Worm (Caenorhabditis elegans) whole organism, mixed stage, embryonic: ENCODE measurements around the gene nrde-2.

ENCODE experiments used
- ceh-43 ChIP-seq: fragments of 200-800 bp; sonication (Bioruptor generic); optimal IDR thresholded peaks from 2 replicates; lab custom pipeline; 2018; ENCODE audit warnings: mild to moderate bottlenecking, missing genetic modification characterization, moderate library complexity, missing compliant biosample characterization
- ces-1 ChIP-seq: fragments of 150-350 bp; optimal IDR thresholded peaks from 2 replicates; lab custom pipeline; 2014; ENCODE audit warnings: missing biosample characterization, missing genetic modification reagents, missing genetic modification characterization
- ham-2 ChIP-seq: fragments of 200-800 bp; sonication (Bioruptor generic); optimal IDR thresholded peaks from 2 replicates; lab custom pipeline; 2018; ENCODE audit warnings: mild to moderate bottlenecking, missing genetic modification characterization, missing compliant biosample characterization
- lin-13 ChIP-seq: fragments of 150-350 bp; optimal IDR thresholded peaks from 2 replicates; lab custom pipeline; 2014; ENCODE audit warnings: missing biosample characterization, missing genetic modification characterization
- lsy-2 ChIP-seq: fragments of 150-350 bp; optimal IDR thresholded peaks from 2 replicates; lab custom pipeline; 2014; ENCODE audit warnings: missing biosample characterization, missing genetic modification characterization
- mep-1 ChIP-seq: fragments of 150-350 bp; optimal IDR thresholded peaks from 2 replicates; lab custom pipeline; 2017; ENCODE audit warnings: missing biosample characterization, missing genetic modification reagents, missing genetic modification characterization, inconsistent platforms
- nhr-12 ChIP-seq: fragments of 150-350 bp; optimal IDR thresholded peaks from 2 replicates; lab custom pipeline; 2014; ENCODE audit warnings: missing biosample characterization, missing genetic modification characterization
- nhr-237 ChIP-seq: fragments of 150-350 bp; optimal IDR thresholded peaks from 2 replicates; lab custom pipeline; 2014; ENCODE audit warnings: missing biosample characterization, missing genetic modification characterization
- nhr-28 ChIP-seq: fragments of 150-350 bp; optimal IDR thresholded peaks from 2 replicates; lab custom pipeline; 2014; ENCODE audit warnings: missing biosample characterization, missing genetic modification characterization
- snpc-4 ChIP-seq: fragments of 150-350 bp; optimal IDR thresholded peaks from 2 replicates; lab custom pipeline; 2014; ENCODE audit warnings: missing biosample characterization, missing genetic modification characterization
- unc-62 ChIP-seq: fragments of 150-350 bp; optimal IDR thresholded peaks from 2 replicates; lab custom pipeline; 2014; ENCODE audit warnings: missing biosample characterization, missing genetic modification reagents, missing genetic modification characterization

- TF ChIP-seq ceh-43 (GFP tag; lab: Kevin White, UChicago), result no peak
- TF ChIP-seq ces-1 (GFP tag; lab: Kevin White, UChicago), result no peak
- TF ChIP-seq lsy-2 (tag; lab: Kevin White, UChicago), result no peak
- TF ChIP-seq nhr-28 (tag; lab: Kevin White, UChicago), result no peak
- no peak for TF ChIP-seq ham-2 (GFP tag; lab: Kevin White, UChicago)
- TF ChIP-seq snpc-4 (tag; lab: Kevin White, UChicago), result no peak
- TF ChIP-seq nhr-12 (tag; lab: Kevin White, UChicago), result no peak
- no peak for TF ChIP-seq unc-62 (GFP tag; lab: Kevin White, UChicago)
- TF ChIP-seq nhr-237 (tag; lab: Kevin White, UChicago), result no peak
- no peak for TF ChIP-seq lin-13 (tag; lab: Kevin White, UChicago)
- TF ChIP-seq mep-1 (tag; lab: Kevin White, UChicago), result no peak
Measured at ce11 chrII:10230972-10231371, 16.5 kb downstream of the nrde-2 start, which contains the start of gene T01E8.8.
